Fruit fly (Drosophila melanogaster): ENCODE data around the gene PGRP-LE.

The PGRP-LE gene

DNA sequence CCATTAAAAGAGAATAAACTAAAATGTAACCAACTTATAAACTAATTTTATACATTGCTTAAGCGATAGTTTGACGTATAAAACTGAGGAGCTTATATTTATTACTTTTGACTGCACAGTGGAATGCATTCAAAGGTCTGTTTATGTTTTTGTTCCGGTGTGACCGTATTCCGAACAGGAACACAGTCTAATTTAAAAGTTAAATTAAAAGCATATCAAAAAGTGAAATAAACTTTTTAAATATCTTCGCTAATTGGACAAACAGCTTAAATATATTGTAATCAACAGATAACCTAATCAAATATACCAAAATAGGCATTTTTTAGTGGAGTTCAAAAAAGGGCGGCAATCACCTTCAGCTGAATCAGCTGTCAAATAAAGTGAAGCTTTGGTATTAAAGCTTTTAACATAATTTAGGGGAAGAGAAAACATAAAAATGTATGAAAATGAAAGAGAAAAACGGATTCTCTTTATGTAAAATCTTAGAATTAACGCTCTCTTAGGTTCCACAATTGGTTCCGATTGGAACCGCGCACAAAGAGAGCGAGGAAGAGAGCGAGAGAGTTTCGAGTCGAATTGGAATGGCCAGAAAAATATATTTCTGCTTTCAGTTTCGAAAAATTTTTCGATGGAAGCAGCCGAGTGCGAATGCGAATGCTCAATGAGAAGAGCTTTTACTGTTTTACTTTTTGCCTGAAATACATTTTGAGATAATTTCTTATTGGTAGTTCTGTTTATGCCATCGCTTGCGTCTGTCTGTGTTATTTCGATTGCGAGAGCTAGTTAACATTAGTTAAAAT lies at the start of gene PGRP-LE, which contains the start of gene sd:
Gene PGRP-LE (minus strand): TSS at position 117 of the 800 bp plus-strand sequence.
Gene sd (plus strand): TSS at position 607 of the 800 bp plus-strand sequence.
- peak; percentile 4 for TF ChIP-seq woc (GFP tag; optimal IDR thresholded peaks at IDR 0.05)
- no peak for TF ChIP-seq pan (optimal IDR thresholded peaks at IDR 0.05)
- no peak for TF ChIP-seq psq (GFP tag; optimal IDR thresholded peaks at IDR 0.05)
- TF ChIP-seq CG32264 (GFP tag; optimal IDR thresholded peaks at IDR 0.05): no peak
- no peak for TF ChIP-seq GATAd (GFP tag; optimal IDR thresholded peaks at IDR 0.05)
- TF ChIP-seq Rel (GFP tag; optimal IDR thresholded peaks at IDR 0.05): peak; percentile 33
- TF ChIP-seq Rel (tag; optimal IDR thresholded peaks at IDR 0.05): no peak
- no peak for TF ChIP-seq rgr (GFP tag; optimal IDR thresholded peaks at IDR 0.05)
- peak; percentile 58 for TF ChIP-seq brk (GFP tag; optimal IDR thresholded peaks at IDR 0.05)
- TF ChIP-seq br (GFP tag; optimal IDR thresholded peaks at IDR 0.05): no peak
- no peak for TF ChIP-seq lola (GFP tag; optimal IDR thresholded peaks at IDR 0.05)
- TF ChIP-seq tai (GFP tag; optimal IDR thresholded peaks at IDR 0.05): no peak
- no peak for TF ChIP-seq h (GFP tag; optimal IDR thresholded peaks at IDR 0.05)
- no peak for TF ChIP-seq Abd-B (GFP tag; optimal IDR thresholded peaks at IDR 0.05)
- TF ChIP-seq Hr78 (GFP tag; optimal IDR thresholded peaks at IDR 0.05): no peak
- TF ChIP-seq Dfd (GFP tag; optimal IDR thresholded peaks at IDR 0.05): no peak
- TF ChIP-seq ey (GFP tag; optimal IDR thresholded peaks at IDR 0.05): no peak
- no peak for TF ChIP-seq Jra (GFP tag; optimal IDR thresholded peaks at IDR 0.05)
- no peak for TF ChIP-seq dsf (GFP tag; optimal IDR thresholded peaks at IDR 0.05; ENCODE audit: borderline replicate concordance)
- no peak for TF ChIP-seq OdsH (GFP tag; optimal IDR thresholded peaks at IDR 0.05)
- TF ChIP-seq sv (GFP tag; optimal IDR thresholded peaks at IDR 0.05): no peak
- no peak for TF ChIP-seq Hr83 (GFP tag; optimal IDR thresholded peaks at IDR 0.05; ENCODE audit: poor library complexity, severe bottlenecking)
- no peak for TF ChIP-seq Mio (GFP tag; optimal IDR thresholded peaks at IDR 0.05)
- no peak for TF ChIP-seq usp (GFP tag; optimal IDR thresholded peaks at IDR 0.05)
- peak; percentile 47 for TF ChIP-seq Dif (GFP tag; optimal IDR thresholded peaks at IDR 0.05; ENCODE audit: partially characterized antibody)
- no peak for TF ChIP-seq dmrt93B (GFP tag; optimal IDR thresholded peaks at IDR 0.05)
- TF ChIP-seq HLH106 (tag; optimal IDR thresholded peaks at IDR 0.05): no peak
- no peak for TF ChIP-seq Vsx2 (GFP tag; optimal IDR thresholded peaks at IDR 0.05; ENCODE audit: partially characterized antibody)
- TF ChIP-seq N (GFP tag; optimal IDR thresholded peaks at IDR 0.05): no peak
- no peak for TF ChIP-seq foxo (GFP tag; optimal IDR thresholded peaks at IDR 0.05)
- TF ChIP-seq CrebA (GFP tag; optimal IDR thresholded peaks at IDR 0.05; ENCODE audit: borderline replicate concordance): no peak
- TF ChIP-seq Myc (optimal IDR thresholded peaks at IDR 0.05): no peak
- TF ChIP-seq sage (GFP tag; optimal IDR thresholded peaks at IDR 0.05): peak; percentile 51
- no peak for TF ChIP-seq CG9705 (GFP tag; optimal IDR thresholded peaks at IDR 0.05)
- TF ChIP-seq fru (GFP tag; optimal IDR thresholded peaks at IDR 0.05): peak; percentile 40
- peak in 1 of 2 experiments; percentile 24 for TF ChIP-seq dl (GFP tag; optimal IDR thresholded peaks at IDR 0.05; ENCODE audit: insufficient read depth in 1 of 2, partially characterized antibody in 2 of 2)
- no peak for TF ChIP-seq Sp1 (GFP tag; optimal IDR thresholded peaks at IDR 0.05)
- no peak for TF ChIP-seq Hnf4 (GFP tag; optimal IDR thresholded peaks at IDR 0.05)
- no peak for TF ChIP-seq jim (GFP tag; optimal IDR thresholded peaks at IDR 0.05)

dm6 chrX:15852815-15853542 lies 49.3 kb upstream of the PGRP-LE start, which contains the start of the genes UBL3 and CG15914:
TSS of gene UBL3 (minus strand) at chrX:15853175.
TSS of gene CG15914 (plus strand) at chrX:15853421.
- TF ChIP-seq Hnf4 (GFP tag; optimal IDR thresholded peaks at IDR 0.05): no peak
- no peak for TF ChIP-seq N (GFP tag; optimal IDR thresholded peaks at IDR 0.05)
- peak in 1 of 2 experiments; percentile 40 for TF ChIP-seq foxo (GFP tag; optimal IDR thresholded peaks at IDR 0.05)
- TF ChIP-seq br (GFP tag; optimal IDR thresholded peaks at IDR 0.05): no peak
- TF ChIP-seq HLH106 (tag; optimal IDR thresholded peaks at IDR 0.05): peak; percentile 36
- no peak for TF ChIP-seq Hr78 (GFP tag; optimal IDR thresholded peaks at IDR 0.05)
- TF ChIP-seq rgr (GFP tag; optimal IDR thresholded peaks at IDR 0.05): peak; percentile 35
- peak; percentile 18 for TF ChIP-seq OdsH (GFP tag; optimal IDR thresholded peaks at IDR 0.05)
- TF ChIP-seq fru (GFP tag; optimal IDR thresholded peaks at IDR 0.05): peak; percentile 22
- peak; percentile 6 for TF ChIP-seq Jra (GFP tag; optimal IDR thresholded peaks at IDR 0.05)
- peak; percentile 18 for TF ChIP-seq woc (GFP tag; optimal IDR thresholded peaks at IDR 0.05)
- no peak for TF ChIP-seq lola (GFP tag; optimal IDR thresholded peaks at IDR 0.05)
- no peak for TF ChIP-seq GATAd (GFP tag; optimal IDR thresholded peaks at IDR 0.05)
- no peak for TF ChIP-seq brk (GFP tag; optimal IDR thresholded peaks at IDR 0.05)
- no peak for TF ChIP-seq CrebA (GFP tag; optimal IDR thresholded peaks at IDR 0.05; ENCODE audit: borderline replicate concordance)
- TF ChIP-seq dsf (GFP tag; optimal IDR thresholded peaks at IDR 0.05; ENCODE audit: borderline replicate concordance): no peak
- no peak for TF ChIP-seq Rel (GFP tag; optimal IDR thresholded peaks at IDR 0.05)
- peak; percentile 60 for TF ChIP-seq Rel (tag; optimal IDR thresholded peaks at IDR 0.05)
- no peak for TF ChIP-seq Dfd (GFP tag; optimal IDR thresholded peaks at IDR 0.05)
- TF ChIP-seq ey (GFP tag; optimal IDR thresholded peaks at IDR 0.05): no peak
- TF ChIP-seq Sp1 (GFP tag; optimal IDR thresholded peaks at IDR 0.05): peak; percentile 32
- TF ChIP-seq CG9705 (GFP tag; optimal IDR thresholded peaks at IDR 0.05): no peak
- peak; percentile 51 for TF ChIP-seq h (GFP tag; optimal IDR thresholded peaks at IDR 0.05)
- no peak for TF ChIP-seq Myc (optimal IDR thresholded peaks at IDR 0.05)
- TF ChIP-seq usp (GFP tag; optimal IDR thresholded peaks at IDR 0.05): no peak
- TF ChIP-seq pan (optimal IDR thresholded peaks at IDR 0.05): no peak
- TF ChIP-seq Dif (GFP tag; optimal IDR thresholded peaks at IDR 0.05; ENCODE audit: partially characterized antibody): no peak
